Fruit fly (Drosophila melanogaster) whole organism, embryonic: Measurements from ENCODE around the gene Pde6.

ENCODE experiments used
- ATbp ChIP-seq: fragments of 200-800 bp; sonication (Bioruptor generic); optimal IDR thresholded peaks from 2 replicates; lab custom pipeline; 2017; ENCODE audit warnings: missing biosample characterization, mild to moderate bottlenecking, missing genetic modification characterization, missing genetic modification reagents
- CG10654 ChIP-seq: fragments of 200-800 bp; sonication (Bioruptor generic); optimal IDR thresholded peaks from 2 replicates; lab custom pipeline; 2016; ENCODE audit warnings: missing biosample characterization, missing genetic modification characterization
- CG11085 ChIP-seq: fragments of 200-800 bp; sonication (Bioruptor generic); IDR thresholded peaks from 2 replicates; pipeline ENCODE4 v1.3.6; 2022; ENCODE audit warnings: missing biosample characterization, missing genetic modification characterization
- CG11247 ChIP-seq: fragments of 200-800 bp; sonication (Bioruptor generic); IDR thresholded peaks from 2 replicates; pipeline ENCODE4 v1.3.6; 2022; ENCODE audit warnings: missing biosample characterization, missing genetic modification characterization
- CG11398 ChIP-seq: fragments of 200-800 bp; sonication (Bioruptor generic); optimal IDR thresholded peaks from 2 replicates; lab custom pipeline; 2016; ENCODE audit warnings: missing biosample characterization, missing genetic modification characterization
- CG11696 ChIP-seq: fragments of 200-800 bp; sonication (Bioruptor generic); IDR thresholded peaks from 2 replicates; pipeline ENCODE4 v1.3.6; 2022; ENCODE audit warnings: missing biosample characterization, missing genetic modification characterization
- CG13775 ChIP-seq: fragments of 200-800 bp; sonication (Bioruptor generic); optimal IDR thresholded peaks from 3 replicates; lab custom pipeline; 2017; ENCODE audit warnings: missing biosample characterization, mild to moderate bottlenecking, missing genetic modification characterization
- CG15011 ChIP-seq: fragments of 200-800 bp; sonication (Bioruptor generic); optimal IDR thresholded peaks from 3 replicates; lab custom pipeline; 2018; ENCODE audit warnings: missing biosample characterization, mild to moderate bottlenecking, missing genetic modification characterization
- CG17186 ChIP-seq: fragments of 200-800 bp; sonication (Bioruptor generic); optimal IDR thresholded peaks from 3 replicates; lab custom pipeline; 2017; ENCODE audit warnings: missing biosample characterization, missing genetic modification reagents, missing genetic modification characterization
- CG30403 ChIP-seq: fragments of 200-800 bp; sonication (Bioruptor generic); optimal IDR thresholded peaks from 3 replicates; lab custom pipeline; 2016; ENCODE audit warnings: missing biosample characterization, missing genetic modification characterization
- CG3995 ChIP-seq: fragments of 200-800 bp; sonication (Bioruptor generic); optimal IDR thresholded peaks from 3 replicates; lab custom pipeline; 2016; ENCODE audit warnings: missing biosample characterization, missing genetic modification characterization
- CG7928 ChIP-seq: fragments of 200-800 bp; sonication (Bioruptor generic); optimal IDR thresholded peaks from 2 replicates; lab custom pipeline; 2017; ENCODE audit warnings: missing biosample characterization, mild to moderate bottlenecking, missing genetic modification characterization
- CG8924 ChIP-seq: fragments of 200-800 bp; optimal IDR thresholded peaks from 3 replicates; lab custom pipeline; 2019; ENCODE audit warnings: missing biosample characterization, mild to moderate bottlenecking, missing genetic modification characterization, moderate library complexity
- CkIIα-i1 ChIP-seq: fragments of 200-800 bp; sonication (Bioruptor generic); IDR thresholded peaks from 2 replicates; pipeline ENCODE4 v1.3.6; 2022; ENCODE audit warnings: missing biosample characterization, missing genetic modification characterization
- Dp ChIP-seq: fragments of 200-800 bp; sonication (Bioruptor generic); optimal IDR thresholded peaks from 2 replicates; lab custom pipeline; 2018; ENCODE audit warnings: missing biosample characterization, mild to moderate bottlenecking, missing genetic modification characterization, moderate library complexity
- Eip74EF ChIP-seq, 2 experiments: fragments of 200-800 bp in 1 of 2; fragments of >200 bp in 1 of 2; sonication (Bioruptor generic) in 1 of 2; optimal IDR thresholded peaks; 2 replicates each; lab custom pipeline; 2017 to 2019; ENCODE audit warnings: missing biosample characterization in 2 of 2, missing genetic modification characterization in 2 of 2, mild to moderate bottlenecking in 1 of 2, moderate library complexity in 1 of 2
- Fer2 ChIP-seq: fragments of 200-800 bp; sonication (Bioruptor generic); optimal IDR thresholded peaks from 2 replicates; lab custom pipeline; 2018; ENCODE audit warnings: missing biosample characterization, mild to moderate bottlenecking, missing genetic modification characterization, moderate library complexity
- HLHmδ ChIP-seq: fragments of 200-800 bp; sonication (Bioruptor generic); optimal IDR thresholded peaks from 2 replicates; lab custom pipeline; 2018; ENCODE audit warnings: missing biosample characterization, mild to moderate bottlenecking, missing genetic modification characterization, moderate library complexity
- Hmr ChIP-seq: fragments of 200-800 bp; sonication (Bioruptor generic); optimal IDR thresholded peaks from 3 replicates; lab custom pipeline; 2017; ENCODE audit warnings: mild to moderate bottlenecking, missing biosample characterization, missing genetic modification reagents, missing genetic modification characterization
- Hr39 ChIP-seq: fragments of >200 bp; optimal IDR thresholded peaks from 2 replicates; lab custom pipeline; 2017
- Hr78 ChIP-seq, 2 experiments: fragments of 200-800 bp in 1 of 2; fragments of >200 bp in 1 of 2; sonication (Bioruptor generic) in 1 of 2; optimal IDR thresholded peaks; 2 replicates each; lab custom pipeline; 2017 to 2019; ENCODE audit warnings: missing biosample characterization in 2 of 2, missing genetic modification characterization in 2 of 2, mild to moderate bottlenecking in 1 of 2, moderate library complexity in 1 of 2
- NFAT ChIP-seq: fragments of 200-800 bp; sonication (Bioruptor generic); IDR thresholded peaks from 2 replicates; pipeline ENCODE4 v1.3.6; 2022; ENCODE audit warnings: missing biosample characterization, missing genetic modification characterization
- Rfx ChIP-seq: fragments of 200-800 bp; sonication (Bioruptor generic); IDR thresholded peaks from 2 replicates; pipeline ENCODE4 v1.3.6; 2022; ENCODE audit warnings: missing biosample characterization, missing genetic modification characterization
- Six4 ChIP-seq: fragments of 200-800 bp; sonication (Bioruptor generic); optimal IDR thresholded peaks from 2 replicates; lab custom pipeline; 2016; ENCODE audit warnings: missing biosample characterization, missing genetic modification characterization
- TFAM ChIP-seq: fragments of 200-800 bp; sonication (Bioruptor generic); optimal IDR thresholded peaks from 2 replicates; lab custom pipeline; 2017; ENCODE audit warnings: missing biosample characterization, missing genetic modification characterization, inconsistent platforms
- Vsx1 ChIP-seq: fragments of 200-800 bp; sonication (Bioruptor generic); optimal IDR thresholded peaks from 2 replicates; lab custom pipeline; 2017; ENCODE audit warnings: missing biosample characterization, mild to moderate bottlenecking, missing genetic modification characterization, missing genetic modification reagents
- al ChIP-seq: fragments of 200-800 bp; sonication (Bioruptor generic); IDR thresholded peaks from 2 replicates; pipeline ENCODE4 v1.3.6; 2022; ENCODE audit warnings: missing biosample characterization, missing genetic modification characterization
- bbx ChIP-seq: fragments of 200-800 bp; sonication (Bioruptor generic); IDR thresholded peaks from 2 replicates; pipeline ENCODE4 v1.3.6; 2022; ENCODE audit warnings: missing biosample characterization, missing genetic modification characterization; ENCODE audit not compliant: partially characterized antibody
- bowl ChIP-seq: fragments of 200-800 bp; sonication (Bioruptor generic); IDR thresholded peaks from 2 replicates; pipeline ENCODE4 v1.3.6; 2022; ENCODE audit warnings: missing biosample characterization, missing genetic modification characterization
- bsh ChIP-seq, 2 experiments: fragments of 200-800 bp; sonication (Bioruptor generic); optimal IDR thresholded peaks; 2 replicates each; lab custom pipeline; 2017 to 2018; ENCODE audit warnings: mild to moderate bottlenecking in 2 of 2, missing biosample characterization in 2 of 2, missing genetic modification characterization in 2 of 2, moderate library complexity in 1 of 2
- crc ChIP-seq: fragments of 200-800 bp; sonication (Bioruptor generic); optimal IDR thresholded peaks from 2 replicates; lab custom pipeline; 2016; ENCODE audit warnings: missing biosample characterization, missing genetic modification characterization
- dpn ChIP-seq, 2 experiments: fragments of 200-800 bp; sonication (Bioruptor generic); optimal IDR thresholded peaks; 3 replicates each; lab custom pipeline; 2016; ENCODE audit warnings: missing biosample characterization in 2 of 2, missing genetic modification characterization in 2 of 2
- eyg ChIP-seq: fragments of 200-800 bp; sonication (Bioruptor generic); optimal IDR thresholded peaks from 3 replicates; lab custom pipeline; 2016; ENCODE audit warnings: missing biosample characterization, missing genetic modification characterization
- fd102C ChIP-seq: fragments of 200-800 bp; sonication (Bioruptor generic); optimal IDR thresholded peaks from 2 replicates; lab custom pipeline; 2018; ENCODE audit warnings: missing biosample characterization, mild to moderate bottlenecking, missing genetic modification characterization, moderate library complexity
- fd3F ChIP-seq: fragments of 200-800 bp; sonication (Bioruptor generic); optimal IDR thresholded peaks from 2 replicates; lab custom pipeline; 2018; ENCODE audit warnings: missing biosample characterization, mild to moderate bottlenecking, missing genetic modification characterization, moderate library complexity
- hbn ChIP-seq: fragments of 200-800 bp; sonication (Bioruptor generic); IDR thresholded peaks from 2 replicates; pipeline ENCODE4 v1.3.6; 2022; ENCODE audit warnings: missing biosample characterization, missing genetic modification characterization; ENCODE audit not compliant: partially characterized antibody
- mld ChIP-seq: fragments of 200-800 bp; sonication (Bioruptor generic); IDR thresholded peaks from 3 replicates; pipeline ENCODE4 v1.3.6; 2022; ENCODE audit warnings: missing biosample characterization, missing genetic modification characterization; ENCODE audit not compliant: partially characterized antibody
- pfk ChIP-seq: fragments of 200-800 bp; sonication (Bioruptor generic); optimal IDR thresholded peaks from 2 replicates; lab custom pipeline; 2018; ENCODE audit warnings: missing biosample characterization, mild to moderate bottlenecking, missing genetic modification characterization, moderate library complexity
- prd ChIP-seq, 3 experiments: fragments of >200 bp in 2 of 3; fragments of 200-800 bp in 1 of 3; sonication (Bioruptor generic) in 1 of 3; optimal IDR thresholded peaks in 2 of 3; IDR thresholded peaks in 1 of 3; 2 replicates in 2 of 3; 3 replicates in 1 of 3; pipeline versions ENCODE4 v1.3.6 to Lab custom; 2017 to 2022; ENCODE audit warnings: missing biosample characterization in 1 of 3, missing genetic modification characterization in 1 of 3
- repo ChIP-seq: fragments of 200-800 bp; sonication (Bioruptor generic); optimal IDR thresholded peaks from 2 replicates; lab custom pipeline; 2016; ENCODE audit warnings: missing biosample characterization, missing genetic modification characterization
- sc ChIP-seq, 3 experiments: fragments of >200 bp in 2 of 3; fragments of 200-800 bp in 1 of 3; sonication (Bioruptor generic) in 1 of 3; optimal IDR thresholded peaks; 2 replicates in 2 of 3; 3 replicates in 1 of 3; lab custom pipeline; 2017; ENCODE audit warnings: mild to moderate bottlenecking in 1 of 3, missing biosample characterization in 1 of 3, missing genetic modification characterization in 1 of 3, missing genetic modification reagents in 1 of 3
- sd ChIP-seq: fragments of 200-800 bp; sonication (Bioruptor generic); optimal IDR thresholded peaks from 3 replicates; lab custom pipeline; 2018; ENCODE audit warnings: missing biosample characterization, mild to moderate bottlenecking, missing genetic modification characterization, moderate library complexity
- sna ChIP-seq: fragments of 200-800 bp; sonication (Bioruptor generic); IDR thresholded peaks from 2 replicates; pipeline ENCODE4 v1.3.6; 2022; ENCODE audit warnings: missing biosample characterization, missing genetic modification characterization; ENCODE audit not compliant: partially characterized antibody
- tll ChIP-seq, 2 experiments: fragments of 200-800 bp in 1 of 2; fragments of >200 bp in 1 of 2; sonication (Bioruptor generic) in 1 of 2; optimal IDR thresholded peaks; 2 replicates each; lab custom pipeline; 2017 to 2019; ENCODE audit warnings: missing biosample characterization in 2 of 2, missing genetic modification characterization in 2 of 2, mild to moderate bottlenecking in 1 of 2, moderate library complexity in 1 of 2
- unc-4 ChIP-seq: fragments of 200-800 bp; sonication (Bioruptor generic); IDR thresholded peaks from 2 replicates; pipeline ENCODE4 v1.3.6; 2022; ENCODE audit warnings: missing biosample characterization, missing genetic modification characterization; ENCODE audit not compliant: partially characterized antibody
- z ChIP-seq: fragments of 200-800 bp; sonication (Bioruptor generic); IDR thresholded peaks from 3 replicates; pipeline ENCODE4 v1.3.6; 2022; ENCODE audit warnings: missing biosample characterization, missing genetic modification characterization

Pde6 gene

DNA sequence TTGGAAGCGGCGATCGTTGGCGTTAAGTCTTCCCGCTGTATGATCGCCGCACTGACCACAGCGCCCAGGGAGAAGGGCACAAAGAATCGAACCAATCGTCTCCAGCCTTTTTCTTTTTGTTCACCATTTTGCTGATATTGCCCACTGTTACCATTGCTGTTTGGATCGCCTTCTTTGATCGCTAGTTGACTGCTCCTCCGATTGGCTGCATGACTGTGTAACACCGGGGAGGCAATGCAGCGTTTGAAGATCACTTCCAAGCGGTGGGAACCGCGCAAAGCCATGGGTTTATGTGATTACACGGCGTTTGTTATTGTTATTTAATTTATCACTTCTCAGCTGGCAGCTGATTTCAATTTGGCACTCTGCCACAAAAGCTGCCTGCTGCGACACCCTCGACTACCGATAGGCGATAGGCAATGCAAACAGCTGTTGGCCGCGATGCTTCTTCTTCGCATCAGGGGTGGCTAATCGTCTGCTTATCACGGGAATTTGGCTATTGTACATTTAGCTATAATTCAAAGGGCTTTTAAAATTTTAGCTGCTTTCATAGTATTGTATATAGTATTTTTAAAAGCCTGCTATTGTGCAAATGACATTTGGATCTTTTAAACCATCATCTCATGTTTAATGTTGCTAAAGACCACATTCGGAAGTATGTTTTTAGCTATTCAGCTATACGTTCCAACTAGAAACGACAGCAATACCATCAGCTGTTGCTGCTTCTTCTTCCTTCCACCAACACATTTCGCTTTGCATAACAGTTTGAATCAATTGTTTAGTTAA is 46.8 kb downstream of the Pde6 start, which contains the start of the genes HtrA2 and mRpL11 (continued):
- peak; percentile 44 for TF ChIP-seq hbn
- TF ChIP-seq CG11696 (GFP tag; lab: Robert Waterston, UW) = no peak
- no peak for TF ChIP-seq sc (optimal IDR thresholded peaks at IDR 0.05; lab: Kevin White, UChicago)
- no peak for TF ChIP-seq sc (GFP tag; optimal IDR thresholded peaks at IDR 0.05; lab: Kevin White, UChicago)
- TF ChIP-seq Six4 = no peak
- peak; percentile 30; the same call in 1 of the 2 replicates for TF ChIP-seq CG11085
- TF ChIP-seq pfk (GFP tag; lab: Kevin White, UChicago) = no peak
- no peak for TF ChIP-seq CkIIα-i1 (GFP tag; lab: Robert Waterston, UW)
- TF ChIP-seq sna = no peak
- no peak for TF ChIP-seq TFAM (GFP tag; lab: Kevin White, UChicago)
- TF ChIP-seq CG10654 (GFP tag; lab: Kevin White, UChicago) = peak; percentile 26
- peak; percentile 40 for TF ChIP-seq fd3F
- TF ChIP-seq fd102C (GFP tag; lab: Kevin White, UChicago) = no peak
- TF ChIP-seq Vsx1 = peak; percentile 34
- TF ChIP-seq CG7928 (GFP tag; lab: Kevin White, UChicago) = peak; percentile 72
- peak; percentile 62 for TF ChIP-seq CG13775 (GFP tag; lab: Kevin White, UChicago)
- no peak for TF ChIP-seq HLHmδ (GFP tag; lab: Kevin White, UChicago)
- peak; percentile 77 for TF ChIP-seq Rfx (GFP tag; lab: Robert Waterston, UW)
- TF ChIP-seq Fer2 (tag; lab: Kevin White, UChicago) = peak; percentile 42
- TF ChIP-seq crc (GFP tag; lab: Kevin White, UChicago) = no peak
- no peak for TF ChIP-seq prd (optimal IDR thresholded peaks at IDR 0.05; lab: Kevin White, UChicago)
- peak; percentile 66; the same call in 1 of the 3 replicates for TF ChIP-seq prd (GFP tag; IDR thresholded peaks at IDR 0.05; lab: Robert Waterston, UW)
- no peak for TF ChIP-seq Eip74EF (GFP tag; optimal IDR thresholded peaks at IDR 0.05; lab: Kevin White, UChicago)
- TF ChIP-seq CG8924 (tag; lab: Kevin White, UChicago) = peak; percentile 62
- no peak for TF ChIP-seq ATbp (GFP tag; lab: Kevin White, UChicago)
- peak; percentile 59 to 68 for TF ChIP-seq tll (GFP tag; optimal IDR thresholded peaks at IDR 0.05; lab: Kevin White, UChicago)
- TF ChIP-seq sd (tag; lab: Kevin White, UChicago) = peak; percentile 84
- TF ChIP-seq dpn (GFP tag; optimal IDR thresholded peaks at IDR 0.05; lab: Kevin White, UChicago) = peak; percentile 64 to 66
- no peak for TF ChIP-seq Hr39
- 0 out of 2 replicates have a peak, but pooled peaks have one; percentile 49 for TF ChIP-seq bbx
- no peak for TF ChIP-seq z
- peak; percentile 35 for TF ChIP-seq CG17186 (GFP tag; lab: Kevin White, UChicago)
- TF ChIP-seq CG15011 (GFP tag; lab: Kevin White, UChicago) = no peak
- peak; percentile 57 for TF ChIP-seq Dp (GFP tag; lab: Kevin White, UChicago)
- TF ChIP-seq eyg (GFP tag; lab: Kevin White, UChicago) = peak; percentile 38
- 0 out of 3 replicates have a peak, but pooled peaks have one; percentile 53 for TF ChIP-seq mld
- peak; percentile 66; the same call in 1 of the 2 replicates for TF ChIP-seq NFAT
- TF ChIP-seq repo (GFP tag; lab: Kevin White, UChicago) = peak; percentile 13
- TF ChIP-seq CG3995 (GFP tag; lab: Kevin White, UChicago) = peak; percentile 63
- 0 out of 2 replicates have a peak, but pooled peaks have one; percentile 31 for TF ChIP-seq unc-4 (GFP tag; lab: Robert Waterston, UW)
- no peak for TF ChIP-seq Hr78 (GFP tag; optimal IDR thresholded peaks at IDR 0.05; lab: Kevin White, UChicago)
- peak; percentile 40; the same call in 1 of the 2 replicates for TF ChIP-seq al (GFP tag; lab: Robert Waterston, UW)
- no peak for TF ChIP-seq CG11398 (GFP tag; lab: Kevin White, UChicago)
- TF ChIP-seq bsh (GFP tag; optimal IDR thresholded peaks at IDR 0.05; lab: Kevin White, UChicago) = peak in 1 of 2 experiments; percentile 39
- TF ChIP-seq CG30403 = peak; percentile 76
- TF ChIP-seq CG11247 (GFP tag; lab: Robert Waterston, UW) = peak; percentile 31; the same call in 1 of the 2 replicates
- no peak for TF ChIP-seq bowl (GFP tag; lab: Robert Waterston, UW)
- peak; percentile 59 for TF ChIP-seq Hmr (GFP tag; lab: Kevin White, UChicago)
